Worm (Caenorhabditis elegans) whole organism, young adult: ENCODE data around the gene R193.1.
A peak's percentile ranks its signal among the peaks of the same experiment; 100 is the strongest.

Experiments used
- B0261.1 ChIP-seq: sonication (generic microtip); optimal IDR thresholded peaks from 2 replicates; lab custom pipeline; 2016; ENCODE audit warnings: mild to moderate bottlenecking, missing genetic modification characterization, moderate library complexity, missing compliant biosample characterization
- B0336.3 ChIP-seq: fragments of 200-800 bp; sonication (Bioruptor generic); IDR thresholded peaks from 2 replicates; pipeline ENCODE4 v1.3.6; 2022; ENCODE audit warnings: missing genetic modification characterization, missing compliant biosample characterization
- F10E7.11 ChIP-seq: sonication (generic microtip); optimal IDR thresholded peaks from 2 replicates; lab custom pipeline; 2017; ENCODE audit warnings: mild to moderate bottlenecking, missing genetic modification characterization, moderate library complexity, missing compliant biosample characterization
- F57A8.1 ChIP-seq: fragments of 200-800 bp; sonication (Bioruptor generic); optimal IDR thresholded peaks from 2 replicates; lab custom pipeline; 2018; ENCODE audit warnings: mild to moderate bottlenecking, missing genetic modification characterization, moderate library complexity, missing compliant biosample characterization
- K12H6.12 ChIP-seq: fragments of 200-800 bp; sonication (Bioruptor generic); optimal IDR thresholded peaks from 2 replicates; lab custom pipeline; 2018; ENCODE audit warnings: mild to moderate bottlenecking, missing genetic modification characterization, missing compliant biosample characterization
- Y53F4B.3 ChIP-seq: fragments of 200-800 bp; sonication (Bioruptor generic); IDR thresholded peaks from 2 replicates; pipeline ENCODE4 v1.3.6; 2022; ENCODE audit warnings: missing genetic modification reagents, missing genetic modification characterization, missing compliant biosample characterization
- Y67H2A.10 ChIP-seq: fragments of 200-800 bp; sonication (Bioruptor generic); conservative IDR thresholded peaks from 2 replicates; pipeline ENCODE4 v1.3.6; 2022; ENCODE audit warnings: missing genetic modification reagents, missing genetic modification characterization, missing compliant biosample characterization
- ama-1 ChIP-seq, 3 experiments: fragments of 150-350 bp in 1 of 3; sonication (generic microtip) in 2 of 3; optimal IDR thresholded peaks; 2 replicates each; lab custom pipeline; 2014 to 2018; ENCODE audit warnings: missing biosample characterization in 2 of 3, missing genetic modification characterization in 2 of 3, missing genetic modification reagents in 2 of 3
- aptf-3 ChIP-seq: fragments of 200-800 bp; sonication (Bioruptor generic); IDR thresholded peaks from 2 replicates; pipeline ENCODE4 v1.3.6; 2022; ENCODE audit warnings: missing genetic modification characterization, missing compliant biosample characterization
- attf-5 ChIP-seq: fragments of 200-800 bp; sonication (Bioruptor generic); optimal IDR thresholded peaks from 2 replicates; lab custom pipeline; 2018; ENCODE audit warnings: mild to moderate bottlenecking, missing genetic modification characterization, missing compliant biosample characterization
- cebp-1 ChIP-seq, 2 experiments: fragments of 200-800 bp in 1 of 2; sonication (Bioruptor generic) in 1 of 2; sonication (generic microtip) in 1 of 2; IDR thresholded peaks in 1 of 2; optimal IDR thresholded peaks in 1 of 2; 2 replicates each; pipeline versions ENCODE4 v1.3.6 to Lab custom; 2017 to 2022; ENCODE audit warnings: missing compliant biosample characterization in 2 of 2, missing genetic modification characterization in 2 of 2, mild to moderate bottlenecking in 1 of 2, missing genetic modification reagents in 1 of 2, moderate library complexity in 1 of 2
- ceh-27 ChIP-seq: fragments of 200-800 bp; sonication (Bioruptor generic); optimal IDR thresholded peaks from 2 replicates; lab custom pipeline; 2018; ENCODE audit warnings: mild to moderate bottlenecking, missing genetic modification characterization, moderate library complexity, missing compliant biosample characterization
- ceh-40 ChIP-seq: fragments of 200-800 bp; sonication (Bioruptor generic); IDR thresholded peaks from 2 replicates; pipeline ENCODE4 v1.3.6; 2022; ENCODE audit warnings: missing genetic modification characterization, missing compliant biosample characterization
- dox-1 ChIP-seq: fragments of 200-800 bp; sonication (Bioruptor generic); IDR thresholded peaks from 2 replicates; pipeline ENCODE4 v1.3.6; 2022; ENCODE audit warnings: missing genetic modification reagents, missing genetic modification characterization, missing compliant biosample characterization
- dpl-1 ChIP-seq: fragments of 150-350 bp; optimal IDR thresholded peaks from 2 replicates; lab custom pipeline; 2014; ENCODE audit warnings: missing biosample characterization, missing genetic modification reagents, missing genetic modification characterization
- egrh-3 ChIP-seq: fragments of 200-800 bp; sonication (Bioruptor generic); IDR thresholded peaks from 2 replicates; pipeline ENCODE4 v1.3.6; 2022; ENCODE audit warnings: missing genetic modification reagents, missing genetic modification characterization, missing compliant biosample characterization
- fkh-3 ChIP-seq: sonication (generic microtip); optimal IDR thresholded peaks from 2 replicates; lab custom pipeline; 2016; ENCODE audit warnings: mild to moderate bottlenecking, missing genetic modification characterization, missing compliant biosample characterization
- hlh-12 ChIP-seq: sonication (generic microtip); optimal IDR thresholded peaks from 2 replicates; lab custom pipeline; 2016; ENCODE audit warnings: missing genetic modification characterization, missing compliant biosample characterization
- hmg-1.2 ChIP-seq: fragments of 200-800 bp; sonication (Bioruptor generic); IDR thresholded peaks from 2 replicates; pipeline ENCODE4 v1.3.6; 2022; ENCODE audit warnings: missing genetic modification reagents, missing genetic modification characterization, missing compliant biosample characterization
- let-607 ChIP-seq, 2 experiments: fragments of 200-800 bp in 1 of 2; sonication (Bioruptor generic) in 1 of 2; sonication (generic microtip) in 1 of 2; optimal IDR thresholded peaks; 2 replicates each; lab custom pipeline; 2016 to 2018; ENCODE audit warnings: mild to moderate bottlenecking in 2 of 2, missing compliant biosample characterization in 2 of 2, missing genetic modification characterization in 2 of 2, moderate library complexity in 2 of 2, missing genotype in 1 of 2
- lin-26 ChIP-seq: fragments of 200-800 bp; sonication (Bioruptor generic); IDR thresholded peaks from 2 replicates; pipeline ENCODE4 v1.3.6; 2022; ENCODE audit warnings: missing genetic modification reagents, missing genetic modification characterization, missing compliant biosample characterization
- lin-35 ChIP-seq, 3 experiments: fragments of 150-350 bp in 2 of 3; sonication (generic microtip) in 1 of 3; optimal IDR thresholded peaks; 2 replicates each; lab custom pipeline; 2014 to 2018; ENCODE audit warnings: missing biosample characterization in 3 of 3, missing genetic modification characterization in 3 of 3, missing genetic modification reagents in 3 of 3
- lin-40 ChIP-seq: sonication (generic microtip); optimal IDR thresholded peaks from 2 replicates; lab custom pipeline; 2016; ENCODE audit warnings: missing genetic modification characterization, mild to moderate bottlenecking, missing compliant biosample characterization, missing genotype, missing genetic modification reagents
- mcd-1 ChIP-seq: fragments of 200-800 bp; sonication (Bioruptor generic); IDR thresholded peaks from 2 replicates; pipeline ENCODE4 v1.3.6; 2022; ENCODE audit warnings: missing genetic modification reagents, missing genetic modification characterization, missing compliant biosample characterization
- mes-4 ChIP-seq: sonication (generic microtip); optimal IDR thresholded peaks from 2 replicates; lab custom pipeline; 2016; ENCODE audit warnings: missing genotype, missing genetic modification characterization, missing compliant biosample characterization
- mxl-1 ChIP-seq: sonication (generic microtip); optimal IDR thresholded peaks from 2 replicates; lab custom pipeline; 2016; ENCODE audit warnings: missing genetic modification characterization, missing compliant biosample characterization
- nhr-179 ChIP-seq: sonication (generic microtip); optimal IDR thresholded peaks from 2 replicates; lab custom pipeline; 2016; ENCODE audit warnings: mild to moderate bottlenecking, missing genetic modification characterization, missing compliant biosample characterization
- nhr-80 ChIP-seq: sonication (generic microtip); optimal IDR thresholded peaks from 2 replicates; lab custom pipeline; 2016; ENCODE audit warnings: missing genetic modification characterization, missing compliant biosample characterization
- pbrm-1 ChIP-seq: fragments of 200-800 bp; sonication (Bioruptor generic); IDR thresholded peaks from 2 replicates; pipeline ENCODE4 v1.3.6; 2022; ENCODE audit warnings: missing genetic modification reagents, missing genetic modification characterization, missing compliant biosample characterization
- pha-4 ChIP-seq: fragments of 150-350 bp; sonication (generic microtip); optimal IDR thresholded peaks from 2 replicates; lab custom pipeline; 2014; ENCODE audit warnings: missing biosample characterization, missing genetic modification reagents, missing genetic modification characterization
- rcor-1 ChIP-seq: fragments of 200-800 bp; sonication (Bioruptor generic); IDR thresholded peaks from 2 replicates; pipeline ENCODE4 v1.3.6; 2022; ENCODE audit warnings: missing genetic modification reagents, missing genetic modification characterization, missing compliant biosample characterization
- snpc-1.1 ChIP-seq: sonication (generic microtip); optimal IDR thresholded peaks from 2 replicates; lab custom pipeline; 2017; ENCODE audit warnings: missing genetic modification characterization, mild to moderate bottlenecking, missing compliant biosample characterization, antibody characterized with exemption, moderate library complexity, missing genotype, missing genetic modification reagents; ENCODE audit not compliant: insufficient read depth
- snpc-3.4 ChIP-seq: sonication (generic microtip); optimal IDR thresholded peaks from 2 replicates; lab custom pipeline; 2017; ENCODE audit warnings: missing genetic modification characterization, mild to moderate bottlenecking, missing compliant biosample characterization, antibody characterized with exemption, moderate library complexity, missing genotype, missing genetic modification reagents
- snpc-4 ChIP-seq, 5 experiments: fragments of 150-350 bp in 1 of 5; sonication (generic microtip) in 4 of 5; optimal IDR thresholded peaks; 2 replicates each; lab custom pipeline; 2014 to 2018; ENCODE audit warnings: missing genetic modification characterization in 5 of 5, missing biosample characterization in 3 of 5, antibody characterized with exemption in 2 of 5, mild to moderate bottlenecking in 2 of 5, missing compliant biosample characterization in 2 of 5, missing genotype in 2 of 5, moderate library complexity in 2 of 5, missing genetic modification reagents in 1 of 5
- sptf-2 ChIP-seq: fragments of 200-800 bp; sonication (Bioruptor generic); optimal IDR thresholded peaks from 2 replicates; lab custom pipeline; 2018; ENCODE audit warnings: mild to moderate bottlenecking, missing genetic modification characterization, missing compliant biosample characterization
- unc-130 ChIP-seq: sonication (generic microtip); optimal IDR thresholded peaks from 2 replicates; lab custom pipeline; 2016; ENCODE audit warnings: missing genetic modification reagents, missing genetic modification characterization, missing compliant biosample characterization
- xnd-1 ChIP-seq: sonication (generic microtip); optimal IDR thresholded peaks from 2 replicates; lab custom pipeline; 2016; ENCODE audit warnings: missing genotype, missing genetic modification reagents, missing genetic modification characterization, missing compliant biosample characterization
- zfh-2 ChIP-seq: fragments of 200-800 bp; sonication (Bioruptor generic); conservative IDR thresholded peaks from 2 replicates; pipeline ENCODE4 v1.3.6; 2022; ENCODE audit warnings: missing genetic modification reagents, missing genetic modification characterization, missing compliant biosample characterization
- ztf-18 ChIP-seq: sonication (generic microtip); optimal IDR thresholded peaks from 2 replicates; lab custom pipeline; 2016; ENCODE audit warnings: missing genotype, mild to moderate bottlenecking, missing genetic modification characterization, missing compliant biosample characterization
- ztf-28 ChIP-seq: fragments of 200-800 bp; sonication (Bioruptor generic); IDR thresholded peaks from 2 replicates; pipeline ENCODE4 v1.3.6; 2022; ENCODE audit warnings: missing genetic modification reagents, missing genetic modification characterization, missing compliant biosample characterization
- ztf-3 ChIP-seq: fragments of 200-800 bp; sonication (Bioruptor generic); optimal IDR thresholded peaks from 2 replicates; lab custom pipeline; 2018; ENCODE audit warnings: mild to moderate bottlenecking, missing genetic modification characterization, missing compliant biosample characterization

The R193.1 gene

ce11 chrX:1126207-1126606 is 28.5 kb upstream of the R193.1 start:
- TF ChIP-seq nhr-80 (tag; lab: Kevin White, UChicago), result peak; percentile 31
- no peak for TF ChIP-seq lin-35 (GFP tag; optimal IDR thresholded peaks at IDR 0.05; lab: Kevin White, UChicago)
- TF ChIP-seq ztf-28, result no peak
- TF ChIP-seq ama-1 (optimal IDR thresholded peaks at IDR 0.05; lab: Kevin White, UChicago), result no peak
- no peak for TF ChIP-seq ama-1 (GFP tag; optimal IDR thresholded peaks at IDR 0.05; lab: Kevin White, UChicago)
- TF ChIP-seq aptf-3 (GFP tag; lab: Robert Waterston, UW), result no peak
- no peak for TF ChIP-seq mxl-1 (tag; lab: Kevin White, UChicago)
- no peak for TF ChIP-seq xnd-1 (tag; lab: Kevin White, UChicago)
- TF ChIP-seq F57A8.1 (GFP tag; lab: Kevin White, UChicago), result no peak

- peak; percentile 33 for TF ChIP-seq lin-40 (tag; lab: Kevin White, UChicago)
- peak; percentile 40; the same call in 1 of the 2 replicates for TF ChIP-seq hmg-1.2 (GFP tag; lab: Robert Waterston, UW)
- no peak for TF ChIP-seq ztf-18 (tag; lab: Kevin White, UChicago)
- no peak for TF ChIP-seq sptf-2 (GFP tag; lab: Kevin White, UChicago)
- no peak for TF ChIP-seq unc-130 (GFP tag; lab: Kevin White, UChicago)
- TF ChIP-seq nhr-179 (tag; lab: Kevin White, UChicago), result no peak
- peak; percentile 73 for TF ChIP-seq egrh-3 (GFP tag; lab: Robert Waterston, UW)
- peak; percentile 43; the same call in 1 of the 2 replicates for TF ChIP-seq cebp-1 (GFP tag; IDR thresholded peaks at IDR 0.05; lab: Robert Waterston, UW)
- TF ChIP-seq cebp-1 (tag; optimal IDR thresholded peaks at IDR 0.05; lab: Kevin White, UChicago), result peak; percentile 65
- peak; percentile 5 for TF ChIP-seq pha-4 (tag; lab: Kevin White, UChicago)
- no peak for TF ChIP-seq fkh-3
- no peak for TF ChIP-seq hlh-12 (tag; lab: Kevin White, UChicago)
- 0 out of 2 replicates have a peak, but pooled peaks have one; percentile 19 for TF ChIP-seq B0336.3 (GFP tag; lab: Robert Waterston, UW)
- no peak for TF ChIP-seq K12H6.12 (tag; lab: Kevin White, UChicago)
- no peak for TF ChIP-seq rcor-1 (GFP tag; lab: Robert Waterston, UW)
- no peak for TF ChIP-seq Y53F4B.3
- TF ChIP-seq ztf-3 (GFP tag; lab: Kevin White, UChicago), result no peak
- TF ChIP-seq zfh-2, result peak; percentile 68
- no peak for TF ChIP-seq B0261.1 (tag; lab: Kevin White, UChicago)
- peak; percentile 71 for TF ChIP-seq attf-5
- no peak for TF ChIP-seq mxl-1 (tag; lab: Kevin White, UChicago)
- peak; percentile 23; the same call in 1 of the 2 replicates for TF ChIP-seq pbrm-1
- no peak for TF ChIP-seq mes-4
- TF ChIP-seq mcd-1 (GFP tag; lab: Robert Waterston, UW), result peak; percentile 90
- peak; percentile 60 to 73 for TF ChIP-seq let-607 (tag; optimal IDR thresholded peaks at IDR 0.05; lab: Kevin White, UChicago)
- no peak for TF ChIP-seq snpc-4 (GFP tag; optimal IDR thresholded peaks at IDR 0.05; lab: Kevin White, UChicago)
- TF ChIP-seq snpc-4 (tag; optimal IDR thresholded peaks at IDR 0.05; lab: Kevin White, UChicago), result peak in 2 of 4 experiments; percentile 17 to 36
- peak; percentile 76; the same call in 1 of the 2 replicates for TF ChIP-seq dox-1 (GFP tag; lab: Robert Waterston, UW)
- TF ChIP-seq nhr-80 (tag; lab: Kevin White, UChicago), result peak; percentile 85
- peak; percentile 40 for TF ChIP-seq ceh-27
- TF ChIP-seq, all 124 proteins: peak for 15
These were observed 26.2 kb upstream of the R193.1 start, which contains the start of gene snx-1 for ce11 chrX:1128503-1129036. Gene snx-1 (plus strand): TSS chrX:1128986.

- TF ChIP-seq Y67H2A.10 (GFP tag; lab: Robert Waterston, UW), result no peak
- TF ChIP-seq F10E7.11 (tag; lab: Kevin White, UChicago), result no peak
- TF ChIP-seq pbrm-1, result no peak
- no peak for TF ChIP-seq snpc-1.1 (tag; lab: Kevin White, UChicago)
- no peak for TF ChIP-seq lin-35 (GFP tag; optimal IDR thresholded peaks at IDR 0.05; lab: Kevin White, UChicago)
- no peak for TF ChIP-seq let-607 (tag; optimal IDR thresholded peaks at IDR 0.05; lab: Kevin White, UChicago)
- TF ChIP-seq ceh-40 (GFP tag; lab: Robert Waterston, UW), result no peak
- TF ChIP-seq snpc-3.4 (tag; lab: Kevin White, UChicago), result no peak
- no peak for TF ChIP-seq lin-26 (GFP tag; lab: Robert Waterston, UW)
- TF ChIP-seq dpl-1 (GFP tag; lab: Kevin White, UChicago), result no peak
- TF ChIP-seq, all 124 proteins: peak for 0
These were observed 13.1 kb upstream of the R193.1 start for ce11 chrX:1141617-1142016.
